Worm (Caenorhabditis elegans) whole organism, mixed stage, embryonic: Measurements from ENCODE around the gene C25E10.4.

Experiments
- bed-3 ChIP-seq: fragments of 200-800 bp; sonication (Bioruptor generic); optimal IDR thresholded peaks from 3 replicates; lab custom pipeline; 2018; ENCODE audit warnings: mild to moderate bottlenecking, missing genetic modification characterization, moderate library complexity, missing compliant biosample characterization
- blmp-1 ChIP-seq: fragments of 150-350 bp; optimal IDR thresholded peaks from 2 replicates; lab custom pipeline; 2014; ENCODE audit warnings: missing biosample characterization, missing genetic modification characterization
- elt-3 ChIP-seq: fragments of 150-350 bp; optimal IDR thresholded peaks from 2 replicates; lab custom pipeline; 2014; ENCODE audit warnings: missing biosample characterization, missing genetic modification characterization
- lin-13 ChIP-seq: fragments of 150-350 bp; optimal IDR thresholded peaks from 2 replicates; lab custom pipeline; 2014; ENCODE audit warnings: missing biosample characterization, missing genetic modification characterization
- lin-32 ChIP-seq: fragments of 200-800 bp; sonication (Bioruptor generic); optimal IDR thresholded peaks from 2 replicates; lab custom pipeline; 2018; ENCODE audit warnings: mild to moderate bottlenecking, missing genetic modification characterization, missing compliant biosample characterization
- lsy-2 ChIP-seq: fragments of 150-350 bp; optimal IDR thresholded peaks from 2 replicates; lab custom pipeline; 2014; ENCODE audit warnings: missing biosample characterization, missing genetic modification characterization
- mep-1 ChIP-seq: fragments of 150-350 bp; optimal IDR thresholded peaks from 2 replicates; lab custom pipeline; 2017; ENCODE audit warnings: missing biosample characterization, missing genetic modification reagents, missing genetic modification characterization, inconsistent platforms
- nhr-12 ChIP-seq: fragments of 150-350 bp; optimal IDR thresholded peaks from 2 replicates; lab custom pipeline; 2014; ENCODE audit warnings: missing biosample characterization, missing genetic modification characterization
- nhr-2 ChIP-seq: fragments of 150-350 bp; optimal IDR thresholded peaks from 2 replicates; lab custom pipeline; 2014; ENCODE audit warnings: missing biosample characterization, missing genetic modification characterization
- nhr-237 ChIP-seq: fragments of 150-350 bp; optimal IDR thresholded peaks from 2 replicates; lab custom pipeline; 2014; ENCODE audit warnings: missing biosample characterization, missing genetic modification characterization
- nhr-76 ChIP-seq: sonication (generic microtip); optimal IDR thresholded peaks from 2 replicates; lab custom pipeline; 2017; ENCODE audit warnings: missing biosample characterization, missing genetic modification characterization
- pha-4 ChIP-seq: fragments of 150-350 bp; optimal IDR thresholded peaks from 2 replicates; lab custom pipeline; 2018; ENCODE audit warnings: missing biosample characterization, missing genetic modification reagents, missing genetic modification characterization
- unc-39 ChIP-seq: fragments of 150-350 bp; optimal IDR thresholded peaks from 2 replicates; lab custom pipeline; 2014; ENCODE audit warnings: missing biosample characterization, missing genetic modification characterization
- ztf-11 ChIP-seq: fragments of 150-350 bp; optimal IDR thresholded peaks from 2 replicates; lab custom pipeline; 2014; ENCODE audit warnings: missing biosample characterization, missing genetic modification characterization

- no peak for TF ChIP-seq nhr-12 (tag; lab: Kevin White, UChicago)
- no peak for TF ChIP-seq ztf-11 (tag; lab: Kevin White, UChicago)
- TF ChIP-seq nhr-2, result no peak
- no peak for TF ChIP-seq unc-39 (tag; lab: Kevin White, UChicago)
- TF ChIP-seq bed-3 (GFP tag; lab: Kevin White, UChicago), result no peak
- TF ChIP-seq lin-13 (tag; lab: Kevin White, UChicago), result no peak
- no peak for TF ChIP-seq pha-4 (tag; lab: Kevin White, UChicago)
- TF ChIP-seq nhr-237 (tag; lab: Kevin White, UChicago), result no peak
- TF ChIP-seq elt-3 (tag; lab: Kevin White, UChicago), result no peak
- TF ChIP-seq blmp-1, result no peak
- TF ChIP-seq lin-32 (GFP tag; lab: Kevin White, UChicago), result no peak
- TF ChIP-seq nhr-76 (tag; lab: Kevin White, UChicago), result no peak
- TF ChIP-seq mep-1, result no peak
- TF ChIP-seq lsy-2 (tag; lab: Kevin White, UChicago), result no peak
These were observed 40.1 kb downstream of the C25E10.4 start, which contains the start of gene oac-50 for ce11 chrV:9073322-9074038.
